Worm (Caenorhabditis elegans) whole organism, young adult: ENCODE results near the gene B0457.6.
A peak's percentile ranks its signal among the peaks of the same experiment; 100 is the strongest.

ENCODE experiments used
- B0261.1 ChIP-seq: sonication (generic microtip); optimal IDR thresholded peaks from 2 replicates; lab custom pipeline; 2016; ENCODE audit warnings: mild to moderate bottlenecking, missing genetic modification characterization, moderate library complexity, missing compliant biosample characterization
- B0336.3 ChIP-seq: fragments of 200-800 bp; sonication (Bioruptor generic); IDR thresholded peaks from 2 replicates; pipeline ENCODE4 v1.3.6; 2022; ENCODE audit warnings: missing genetic modification characterization, missing compliant biosample characterization
- F23B12.7 ChIP-seq: sonication (generic microtip); optimal IDR thresholded peaks from 2 replicates; lab custom pipeline; 2017; ENCODE audit warnings: missing genetic modification characterization, mild to moderate bottlenecking, missing compliant biosample characterization, antibody characterized with exemption, moderate library complexity; ENCODE audit not compliant: insufficient read depth
- F39B2.1 ChIP-seq: fragments of 200-800 bp; sonication (Bioruptor generic); IDR thresholded peaks from 2 replicates; pipeline ENCODE4 v1.3.6; 2022; ENCODE audit warnings: missing genetic modification reagents, missing genetic modification characterization, missing compliant biosample characterization
- F52B5.7 ChIP-seq: sonication (generic microtip); optimal IDR thresholded peaks from 2 replicates; lab custom pipeline; 2016; ENCODE audit warnings: mild to moderate bottlenecking, missing genetic modification characterization, missing compliant biosample characterization
- F57A8.1 ChIP-seq: fragments of 200-800 bp; sonication (Bioruptor generic); optimal IDR thresholded peaks from 2 replicates; lab custom pipeline; 2018; ENCODE audit warnings: mild to moderate bottlenecking, missing genetic modification characterization, moderate library complexity, missing compliant biosample characterization
- F57C9.4 ChIP-seq: sonication (generic microtip); optimal IDR thresholded peaks from 2 replicates; lab custom pipeline; 2017; ENCODE audit warnings: mild to moderate bottlenecking, missing genetic modification characterization, missing compliant biosample characterization
- K11D2.4 ChIP-seq: fragments of 200-800 bp; sonication (Bioruptor generic); IDR thresholded peaks from 2 replicates; pipeline ENCODE4 v1.3.6; 2022; ENCODE audit warnings: missing genetic modification reagents, missing genetic modification characterization, missing compliant biosample characterization
- Y53F4B.3 ChIP-seq: fragments of 200-800 bp; sonication (Bioruptor generic); IDR thresholded peaks from 2 replicates; pipeline ENCODE4 v1.3.6; 2022; ENCODE audit warnings: missing genetic modification reagents, missing genetic modification characterization, missing compliant biosample characterization
- Y56A3A.18 ChIP-seq: fragments of 200-800 bp; sonication (Bioruptor generic); IDR thresholded peaks from 2 replicates; pipeline ENCODE4 v1.3.6; 2022; ENCODE audit warnings: missing genetic modification reagents, missing genetic modification characterization, missing compliant biosample characterization
- Y79H2A.3 ChIP-seq: fragments of 200-800 bp; sonication (Bioruptor generic); conservative IDR thresholded peaks from 2 replicates; pipeline ENCODE4 v1.3.6; 2022; ENCODE audit warnings: missing genetic modification reagents, missing genetic modification characterization, missing compliant biosample characterization
- ama-1 ChIP-seq, 3 experiments: fragments of 150-350 bp in 1 of 3; sonication (generic microtip) in 2 of 3; optimal IDR thresholded peaks; 2 replicates each; lab custom pipeline; 2014 to 2018; ENCODE audit warnings: missing biosample characterization in 2 of 3, missing genetic modification characterization in 2 of 3, missing genetic modification reagents in 2 of 3
- athp-1 ChIP-seq: sonication (generic microtip); optimal IDR thresholded peaks from 2 replicates; lab custom pipeline; 2017; ENCODE audit warnings: mild to moderate bottlenecking, missing genetic modification characterization, missing compliant biosample characterization
- bed-2 ChIP-seq: fragments of 200-800 bp; sonication (Bioruptor generic); IDR thresholded peaks from 2 replicates; pipeline ENCODE4 v1.3.6; 2022; ENCODE audit warnings: missing genetic modification reagents, missing genetic modification characterization, missing compliant biosample characterization
- ccch-3 ChIP-seq: fragments of 200-800 bp; sonication (Bioruptor generic); optimal IDR thresholded peaks from 2 replicates; lab custom pipeline; 2018; ENCODE audit warnings: mild to moderate bottlenecking, missing genetic modification characterization, missing compliant biosample characterization
- cebp-2 ChIP-seq: fragments of 200-800 bp; sonication (Bioruptor generic); IDR thresholded peaks from 2 replicates; pipeline ENCODE4 v1.3.6; 2022; ENCODE audit warnings: missing genetic modification characterization, missing compliant biosample characterization
- ceh-100 ChIP-seq: fragments of 200-800 bp; sonication (Bioruptor generic); IDR thresholded peaks from 2 replicates; pipeline ENCODE4 v1.3.6; 2022; ENCODE audit warnings: missing genetic modification reagents, missing genetic modification characterization, missing compliant biosample characterization
- ceh-27 ChIP-seq: fragments of 200-800 bp; sonication (Bioruptor generic); optimal IDR thresholded peaks from 2 replicates; lab custom pipeline; 2018; ENCODE audit warnings: mild to moderate bottlenecking, missing genetic modification characterization, moderate library complexity, missing compliant biosample characterization
- ceh-79 ChIP-seq: sonication (generic microtip); optimal IDR thresholded peaks from 2 replicates; lab custom pipeline; 2017; ENCODE audit warnings: mild to moderate bottlenecking, missing genetic modification characterization, missing compliant biosample characterization
- chd-7 ChIP-seq: sonication (generic microtip); optimal IDR thresholded peaks from 2 replicates; lab custom pipeline; 2016; ENCODE audit warnings: mild to moderate bottlenecking, missing genetic modification characterization, moderate library complexity, missing compliant biosample characterization
- egl-18 ChIP-seq: fragments of 200-800 bp; sonication (Bioruptor generic); IDR thresholded peaks from 2 replicates; pipeline ENCODE4 v1.3.6; 2022; ENCODE audit warnings: missing genetic modification reagents, missing genetic modification characterization, missing compliant biosample characterization
- egl-44 ChIP-seq: fragments of 200-800 bp; sonication (Bioruptor generic); IDR thresholded peaks from 2 replicates; pipeline ENCODE4 v1.3.6; 2022; ENCODE audit warnings: missing genetic modification reagents, missing genetic modification characterization, missing compliant biosample characterization
- egrh-3 ChIP-seq: fragments of 200-800 bp; sonication (Bioruptor generic); IDR thresholded peaks from 2 replicates; pipeline ENCODE4 v1.3.6; 2022; ENCODE audit warnings: missing genetic modification reagents, missing genetic modification characterization, missing compliant biosample characterization
- hlh-12 ChIP-seq: sonication (generic microtip); optimal IDR thresholded peaks from 2 replicates; lab custom pipeline; 2016; ENCODE audit warnings: missing genetic modification characterization, missing compliant biosample characterization
- hsf-1 ChIP-seq: fragments of 200-800 bp; sonication (Bioruptor generic); IDR thresholded peaks from 2 replicates; pipeline ENCODE4 v1.3.6; 2022; ENCODE audit warnings: missing genetic modification reagents, missing genetic modification characterization, missing compliant biosample characterization
- lin-26 ChIP-seq: fragments of 200-800 bp; sonication (Bioruptor generic); IDR thresholded peaks from 2 replicates; pipeline ENCODE4 v1.3.6; 2022; ENCODE audit warnings: missing genetic modification reagents, missing genetic modification characterization, missing compliant biosample characterization
- lin-40 ChIP-seq: sonication (generic microtip); optimal IDR thresholded peaks from 2 replicates; lab custom pipeline; 2016; ENCODE audit warnings: missing genetic modification characterization, mild to moderate bottlenecking, missing compliant biosample characterization, missing genotype, missing genetic modification reagents
- madf-3 ChIP-seq: fragments of 200-800 bp; sonication (Bioruptor generic); IDR thresholded peaks from 2 replicates; pipeline ENCODE4 v1.3.6; 2022; ENCODE audit warnings: missing genetic modification reagents, missing genetic modification characterization, missing compliant biosample characterization
- madf-6 ChIP-seq: fragments of 200-800 bp; sonication (Bioruptor generic); IDR thresholded peaks from 2 replicates; pipeline ENCODE4 v1.3.6; 2022; ENCODE audit warnings: missing genetic modification reagents, missing genetic modification characterization, missing compliant biosample characterization
- mcd-1 ChIP-seq: fragments of 200-800 bp; sonication (Bioruptor generic); IDR thresholded peaks from 2 replicates; pipeline ENCODE4 v1.3.6; 2022; ENCODE audit warnings: missing genetic modification reagents, missing genetic modification characterization, missing compliant biosample characterization
- mxl-1 ChIP-seq: sonication (generic microtip); optimal IDR thresholded peaks from 2 replicates; lab custom pipeline; 2016; ENCODE audit warnings: missing genetic modification characterization, missing compliant biosample characterization
- nfyb-1 ChIP-seq: fragments of 200-800 bp; sonication (Bioruptor generic); IDR thresholded peaks from 2 replicates; pipeline ENCODE4 v1.3.6; 2022; ENCODE audit warnings: missing genetic modification reagents, missing genetic modification characterization, missing compliant biosample characterization
- nhr-120 ChIP-seq: fragments of 200-800 bp; sonication (Bioruptor generic); IDR thresholded peaks from 2 replicates; pipeline ENCODE4 v1.3.6; 2022; ENCODE audit warnings: missing genetic modification characterization, missing compliant biosample characterization
- nhr-27 ChIP-seq: fragments of 200-800 bp; sonication (Bioruptor generic); optimal IDR thresholded peaks from 2 replicates; lab custom pipeline; 2018; ENCODE audit warnings: mild to moderate bottlenecking, missing genetic modification characterization, moderate library complexity, missing compliant biosample characterization
- nhr-80 ChIP-seq: sonication (generic microtip); optimal IDR thresholded peaks from 2 replicates; lab custom pipeline; 2016; ENCODE audit warnings: missing genetic modification characterization, missing compliant biosample characterization
- pbrm-1 ChIP-seq: fragments of 200-800 bp; sonication (Bioruptor generic); IDR thresholded peaks from 2 replicates; pipeline ENCODE4 v1.3.6; 2022; ENCODE audit warnings: missing genetic modification reagents, missing genetic modification characterization, missing compliant biosample characterization
- rpc-1 ChIP-seq, 2 experiments: fragments of 150-350 bp in 1 of 2; sonication (generic microtip) in 1 of 2; optimal IDR thresholded peaks; 2 replicates each; lab custom pipeline; 2014 to 2018; ENCODE audit warnings: missing biosample characterization in 1 of 2, missing genetic modification characterization in 1 of 2, missing genetic modification reagents in 1 of 2, missing genotype in 1 of 2
- sea-2 ChIP-seq: fragments of 200-800 bp; sonication (Bioruptor generic); IDR thresholded peaks from 2 replicates; pipeline ENCODE4 v1.3.6; 2022; ENCODE audit warnings: missing genetic modification characterization, missing compliant biosample characterization
- snpc-1.1 ChIP-seq: sonication (generic microtip); optimal IDR thresholded peaks from 2 replicates; lab custom pipeline; 2017; ENCODE audit warnings: missing genetic modification characterization, mild to moderate bottlenecking, missing compliant biosample characterization, antibody characterized with exemption, moderate library complexity, missing genotype, missing genetic modification reagents; ENCODE audit not compliant: insufficient read depth
- snpc-4 ChIP-seq, 5 experiments: fragments of 150-350 bp in 1 of 5; sonication (generic microtip) in 4 of 5; optimal IDR thresholded peaks; 2 replicates each; lab custom pipeline; 2014 to 2018; ENCODE audit warnings: missing genetic modification characterization in 5 of 5, missing biosample characterization in 3 of 5, antibody characterized with exemption in 2 of 5, mild to moderate bottlenecking in 2 of 5, missing compliant biosample characterization in 2 of 5, missing genotype in 2 of 5, moderate library complexity in 2 of 5, missing genetic modification reagents in 1 of 5
- tbx-9 ChIP-seq: sonication (generic microtip); optimal IDR thresholded peaks from 2 replicates; lab custom pipeline; 2016; ENCODE audit warnings: borderline replicate concordance, missing genetic modification characterization, inconsistent platforms, missing compliant biosample characterization
- zim-3 ChIP-seq: sonication (generic microtip); optimal IDR thresholded peaks from 2 replicates; lab custom pipeline; 2017; ENCODE audit warnings: mild to moderate bottlenecking, missing genetic modification characterization, moderate library complexity, missing compliant biosample characterization
- ztf-18 ChIP-seq: sonication (generic microtip); optimal IDR thresholded peaks from 2 replicates; lab custom pipeline; 2016; ENCODE audit warnings: missing genotype, mild to moderate bottlenecking, missing genetic modification characterization, missing compliant biosample characterization
- ztf-25 ChIP-seq: fragments of 200-800 bp; sonication (Bioruptor generic); IDR thresholded peaks from 2 replicates; pipeline ENCODE4 v1.3.6; 2022; ENCODE audit warnings: missing genetic modification reagents, missing genetic modification characterization, missing compliant biosample characterization
- ztf-6 ChIP-seq: fragments of 200-800 bp; sonication (Bioruptor generic); IDR thresholded peaks from 2 replicates; pipeline ENCODE4 v1.3.6; 2022; ENCODE audit warnings: missing genetic modification reagents, missing genetic modification characterization, missing compliant biosample characterization

The B0457.6 gene

ce11 chrII:8969251-8970183 lies 47.3 kb downstream of the B0457.6 start, which contains the start of the genes szy-20 and C18E9.5 (continued):
- no peak for TF ChIP-seq ztf-25 (GFP tag; lab: Robert Waterston, UW)
- TF ChIP-seq ztf-6 = no peak
- no peak for TF ChIP-seq F52B5.7 (tag; lab: Kevin White, UChicago)
- no peak for TF ChIP-seq ceh-27
- no peak for TF ChIP-seq zim-3 (tag; lab: Kevin White, UChicago)
- peak; percentile 81 for TF ChIP-seq mcd-1 (GFP tag; lab: Robert Waterston, UW)
- TF ChIP-seq egl-18 (GFP tag; lab: Robert Waterston, UW) = no peak
- TF ChIP-seq ccch-3 (GFP tag; lab: Kevin White, UChicago) = no peak
- 0 out of 2 replicates have a peak, but pooled peaks have one; percentile 49 for TF ChIP-seq nfyb-1 (GFP tag; lab: Robert Waterston, UW)
- 0 out of 2 replicates have a peak, but pooled peaks have one; percentile 56 for TF ChIP-seq madf-3 (GFP tag; lab: Robert Waterston, UW)
- peak; percentile 64; the same call in 1 of the 2 replicates for TF ChIP-seq K11D2.4 (GFP tag; lab: Robert Waterston, UW)
- TF ChIP-seq chd-7 = no peak
- TF ChIP-seq B0261.1 (tag; lab: Kevin White, UChicago) = no peak
- no peak for TF ChIP-seq sea-2 (GFP tag; lab: Robert Waterston, UW)
- TF ChIP-seq lin-26 = no peak
- TF ChIP-seq ztf-18 (tag; lab: Kevin White, UChicago) = peak; percentile 93
- TF ChIP-seq bed-2 (GFP tag; lab: Robert Waterston, UW) = no peak
- TF ChIP-seq F39B2.1 (GFP tag; lab: Robert Waterston, UW) = no peak
- no peak for TF ChIP-seq hlh-12 (tag; lab: Kevin White, UChicago)
- TF ChIP-seq athp-1 = peak; percentile 41
- peak; percentile 72 for TF ChIP-seq nhr-80 (tag; lab: Kevin White, UChicago)
- no peak for TF ChIP-seq rpc-1 (optimal IDR thresholded peaks at IDR 0.05; lab: Kevin White, UChicago)
- TF ChIP-seq rpc-1 (tag; optimal IDR thresholded peaks at IDR 0.05; lab: Kevin White, UChicago) = no peak
- peak; percentile 26 for TF ChIP-seq snpc-1.1 (tag; lab: Kevin White, UChicago)
- no peak for TF ChIP-seq Y53F4B.3 (GFP tag; lab: Robert Waterston, UW)
- TF ChIP-seq F23B12.7 = no peak
- no peak for TF ChIP-seq Y79H2A.3
- TF ChIP-seq nhr-120 (GFP tag; lab: Robert Waterston, UW) = no peak
- peak; percentile 94 for TF ChIP-seq madf-6
- peak; percentile 71 for TF ChIP-seq lin-40 (tag; lab: Kevin White, UChicago)
- no peak for TF ChIP-seq tbx-9 (tag; lab: Kevin White, UChicago)
- TF ChIP-seq pbrm-1 (GFP tag; lab: Robert Waterston, UW) = 0 out of 2 replicates have a peak, but pooled peaks have one; percentile 53
- TF ChIP-seq ceh-100 = peak; percentile 51
- TF ChIP-seq mxl-1 = no peak
- TF ChIP-seq nhr-27 (tag; lab: Kevin White, UChicago) = no peak
- no peak for TF ChIP-seq F57C9.4 (tag; lab: Kevin White, UChicago)
- no peak for TF ChIP-seq F57A8.1 (GFP tag; lab: Kevin White, UChicago)
- TF ChIP-seq B0336.3 (GFP tag; lab: Robert Waterston, UW) = 0 out of 2 replicates have a peak, but pooled peaks have one; percentile 38
- no peak for TF ChIP-seq ceh-79 (tag; lab: Kevin White, UChicago)
- no peak for TF ChIP-seq egl-44
- no peak for TF ChIP-seq snpc-4 (GFP tag; optimal IDR thresholded peaks at IDR 0.05; lab: Kevin White, UChicago)
- TF ChIP-seq snpc-4 (tag; optimal IDR thresholded peaks at IDR 0.05; lab: Kevin White, UChicago) = peak in 1 of 4 experiments; percentile 35
- TF ChIP-seq Y56A3A.18 (GFP tag; lab: Robert Waterston, UW) = no peak
- no peak for TF ChIP-seq hsf-1
- no peak for TF ChIP-seq ama-1 (optimal IDR thresholded peaks at IDR 0.05; lab: Kevin White, UChicago)
- no peak for TF ChIP-seq ama-1 (GFP tag; optimal IDR thresholded peaks at IDR 0.05; lab: Kevin White, UChicago)
- no peak for TF ChIP-seq egrh-3 (GFP tag; lab: Robert Waterston, UW)
- TF ChIP-seq cebp-2 (GFP tag; lab: Robert Waterston, UW) = no peak
